Worm (Caenorhabditis elegans) whole organism, L4 larva: ENCODE measurements around the gene W05H9.2.

ENCODE experiments used
- F10B5.3 ChIP-seq: sonication (generic microtip); optimal IDR thresholded peaks from 2 replicates; lab custom pipeline; 2016; ENCODE audit warnings: mild to moderate bottlenecking, missing genetic modification characterization, missing compliant biosample characterization
- F37D6.2 ChIP-seq: sonication (generic microtip); optimal IDR thresholded peaks from 2 replicates; lab custom pipeline; 2016; ENCODE audit warnings: mild to moderate bottlenecking, missing genetic modification characterization, missing compliant biosample characterization
- R02D3.7 ChIP-seq: fragments of 150-350 bp; sonication (generic microtip); optimal IDR thresholded peaks from 3 replicates; lab custom pipeline; 2014; ENCODE audit warnings: missing biosample characterization, missing genetic modification characterization
- T26A8.4 ChIP-seq: fragments of 200-800 bp; sonication (Bioruptor generic); IDR thresholded peaks from 2 replicates; pipeline ENCODE4 v1.3.6; 2022; ENCODE audit warnings: missing genetic modification characterization, missing compliant biosample characterization
- Y48G9A.11 ChIP-seq: fragments of 200-800 bp; sonication (Bioruptor generic); IDR thresholded peaks from 2 replicates; pipeline ENCODE4 v1.3.6; 2022; ENCODE audit warnings: missing genetic modification reagents, missing genetic modification characterization, missing compliant biosample characterization
- aha-1 ChIP-seq: fragments of 150-350 bp; peaks from one replicate; lab custom pipeline; 2014; ENCODE audit warnings: missing biosample characterization, missing genetic modification characterization
- aly-2 ChIP-seq: sonication (generic microtip); optimal IDR thresholded peaks from 2 replicates; lab custom pipeline; 2018; ENCODE audit warnings: missing biosample characterization, missing genetic modification characterization
- ama-1 ChIP-seq: fragments of 150-350 bp; optimal IDR thresholded peaks from 2 replicates; lab custom pipeline; 2014; ENCODE audit warnings: inconsistent platforms, mixed read lengths
- ceh-32 ChIP-seq: sonication (generic microtip); optimal IDR thresholded peaks from 2 replicates; lab custom pipeline; 2016; ENCODE audit warnings: mild to moderate bottlenecking, missing genetic modification characterization, missing compliant biosample characterization; ENCODE audit not compliant: poor library complexity
- daf-16 ChIP-seq, 3 experiments: sonication (generic microtip); optimal IDR thresholded peaks; 2 replicates each; lab custom pipeline; 2016 to 2017; ENCODE audit warnings: missing genetic modification characterization in 3 of 3, missing genetic modification reagents in 3 of 3, mild to moderate bottlenecking in 2 of 3, missing compliant biosample characterization in 2 of 3, missing biosample characterization in 1 of 3, moderate library complexity in 1 of 3
- dmd-9 ChIP-seq: fragments of 200-800 bp; sonication (Bioruptor generic); IDR thresholded peaks from 2 replicates; pipeline ENCODE4 v1.3.6; 2022; ENCODE audit warnings: missing genetic modification reagents, missing genetic modification characterization, missing compliant biosample characterization
- dpl-1 ChIP-seq: fragments of 150-350 bp; optimal IDR thresholded peaks from 2 replicates; lab custom pipeline; 2014; ENCODE audit warnings: missing biosample characterization, missing genetic modification reagents, missing genetic modification characterization
- dve-1 ChIP-seq: sonication (generic microtip); optimal IDR thresholded peaks from 2 replicates; lab custom pipeline; 2017; ENCODE audit warnings: antibody characterized with exemption, mild to moderate bottlenecking, missing genetic modification characterization, missing compliant biosample characterization; ENCODE audit not compliant: insufficient read depth
- egl-27 ChIP-seq: sonication (generic microtip); optimal IDR thresholded peaks from 3 replicates; lab custom pipeline; 2017; ENCODE audit warnings: missing biosample characterization, missing genetic modification reagents, missing genetic modification characterization
- egl-43 ChIP-seq: fragments of 200-800 bp; sonication (Bioruptor generic); IDR thresholded peaks from 2 replicates; pipeline ENCODE4 v1.3.6; 2022; ENCODE audit warnings: missing genetic modification reagents, missing genetic modification characterization, missing compliant biosample characterization
- hif-1 ChIP-seq, 2 experiments: sonication (generic microtip); optimal IDR thresholded peaks; 2 replicates each; lab custom pipeline; 2016 to 2017; ENCODE audit warnings: missing compliant biosample characterization in 2 of 2, missing genetic modification characterization in 2 of 2, missing genetic modification reagents in 2 of 2, missing genotype in 2 of 2, mild to moderate bottlenecking in 1 of 2
- hlh-11 ChIP-seq: fragments of 200-800 bp; sonication (Bioruptor generic); optimal IDR thresholded peaks from 2 replicates; lab custom pipeline; 2018; ENCODE audit warnings: mild to moderate bottlenecking, missing genetic modification characterization, missing compliant biosample characterization
- hlh-30 ChIP-seq: sonication (generic microtip); optimal IDR thresholded peaks from 2 replicates; lab custom pipeline; 2017; ENCODE audit warnings: antibody characterized with exemption, mild to moderate bottlenecking, missing genetic modification characterization, missing compliant biosample characterization; ENCODE audit not compliant: insufficient read depth
- jun-1 ChIP-seq: fragments of 150-350 bp; optimal IDR thresholded peaks from 2 replicates; lab custom pipeline; 2014; ENCODE audit warnings: missing biosample characterization, missing genetic modification reagents, missing genetic modification characterization
- lim-7 ChIP-seq: fragments of 200-800 bp; sonication (Bioruptor generic); IDR thresholded peaks from 2 replicates; pipeline ENCODE4 v1.3.6; 2022; ENCODE audit warnings: missing genetic modification characterization, missing compliant biosample characterization
- lin-29 ChIP-seq: fragments of 200-800 bp; sonication (Bioruptor generic); IDR thresholded peaks from 2 replicates; pipeline ENCODE4 v1.3.6; 2022; ENCODE audit warnings: missing genetic modification reagents, missing genetic modification characterization, missing compliant biosample characterization
- lin-39 ChIP-seq: fragments of 150-350 bp; optimal IDR thresholded peaks from 2 replicates; lab custom pipeline; 2014; ENCODE audit warnings: missing biosample characterization, missing genetic modification reagents, missing genetic modification characterization
- lsy-2 ChIP-seq, 2 experiments: fragments of 150-350 bp in 1 of 2; sonication (generic microtip) in 1 of 2; optimal IDR thresholded peaks; 2 replicates each; lab custom pipeline; 2014 to 2017; ENCODE audit warnings: missing biosample characterization in 2 of 2, missing genetic modification characterization in 2 of 2
- mdl-1 ChIP-seq, 2 experiments: fragments of 150-350 bp in 1 of 2; sonication (generic microtip) in 1 of 2; optimal IDR thresholded peaks; 2 replicates each; lab custom pipeline; 2014 to 2017; ENCODE audit warnings: missing biosample characterization in 2 of 2, missing genetic modification characterization in 2 of 2
- mxl-3 ChIP-seq: fragments of 200-800 bp; sonication (Bioruptor generic); optimal IDR thresholded peaks from 2 replicates; lab custom pipeline; 2018; ENCODE audit warnings: mild to moderate bottlenecking, missing genetic modification characterization, missing compliant biosample characterization
- nhr-10 ChIP-seq: fragments of 150-350 bp; optimal IDR thresholded peaks from 2 replicates; lab custom pipeline; 2014; ENCODE audit warnings: missing biosample characterization, missing genetic modification characterization
- nhr-237 ChIP-seq: sonication (generic microtip); optimal IDR thresholded peaks from 2 replicates; lab custom pipeline; 2017; ENCODE audit warnings: missing biosample characterization, missing genetic modification characterization
- nhr-25 ChIP-seq: sonication (generic microtip); optimal IDR thresholded peaks from 2 replicates; lab custom pipeline; 2017; ENCODE audit warnings: missing genetic modification characterization, mild to moderate bottlenecking, missing compliant biosample characterization, antibody characterized with exemption, moderate library complexity, borderline replicate concordance; ENCODE audit not compliant: insufficient read depth
- nhr-28 ChIP-seq: fragments of 150-350 bp; optimal IDR thresholded peaks from 2 replicates; lab custom pipeline; 2014; ENCODE audit warnings: missing biosample characterization, missing genetic modification characterization
- nhr-48 ChIP-seq: sonication (generic microtip); optimal IDR thresholded peaks from 2 replicates; lab custom pipeline; 2016; ENCODE audit warnings: mild to moderate bottlenecking, missing genetic modification characterization, missing compliant biosample characterization
- nhr-6 ChIP-seq: fragments of 150-350 bp; optimal IDR thresholded peaks from 2 replicates; lab custom pipeline; 2014; ENCODE audit warnings: missing biosample characterization, missing genetic modification characterization
- nhr-76 ChIP-seq: fragments of 150-350 bp; optimal IDR thresholded peaks from 2 replicates; lab custom pipeline; 2014; ENCODE audit warnings: missing biosample characterization, missing genetic modification characterization
- nhr-77 ChIP-seq: fragments of 150-350 bp; optimal IDR thresholded peaks from 2 replicates; lab custom pipeline; 2014; ENCODE audit warnings: missing biosample characterization, missing genetic modification characterization
- pha-4 ChIP-seq, 2 experiments: fragments of 150-350 bp in 1 of 2; fragments of 200-800 bp in 1 of 2; sonication (Bioruptor generic) in 1 of 2; IDR thresholded peaks in 1 of 2; optimal IDR thresholded peaks in 1 of 2; 2 replicates each; pipeline versions ENCODE4 v1.3.6 to Lab custom; 2014 to 2022; ENCODE audit warnings: missing genetic modification characterization in 2 of 2, missing genetic modification reagents in 2 of 2, missing biosample characterization in 1 of 2, missing compliant biosample characterization in 1 of 2
- php-3 ChIP-seq: fragments of 200-800 bp; sonication (Bioruptor generic); IDR thresholded peaks from 2 replicates; pipeline ENCODE4 v1.3.6; 2022; ENCODE audit warnings: missing genetic modification reagents, missing genetic modification characterization, missing compliant biosample characterization
- pqm-1 ChIP-seq: sonication (generic microtip); optimal IDR thresholded peaks from 2 replicates; lab custom pipeline; 2017; ENCODE audit warnings: missing biosample characterization, missing genetic modification characterization
- rbr-2 ChIP-seq: sonication (generic microtip); optimal IDR thresholded peaks from 2 replicates; lab custom pipeline; 2016; ENCODE audit warnings: missing genotype, missing genetic modification characterization, missing compliant biosample characterization
- saeg-2 ChIP-seq: fragments of 200-800 bp; sonication (Bioruptor generic); IDR thresholded peaks from 2 replicates; pipeline ENCODE4 v1.3.6; 2022; ENCODE audit warnings: missing genetic modification reagents, missing genetic modification characterization, missing compliant biosample characterization
- set-16 ChIP-seq: fragments of 200-800 bp; sonication (Bioruptor generic); IDR thresholded peaks from 2 replicates; pipeline ENCODE4 v1.3.6; 2022; ENCODE audit warnings: missing genetic modification reagents, missing genetic modification characterization, missing compliant biosample characterization
- unc-130 ChIP-seq: sonication (generic microtip); optimal IDR thresholded peaks from 2 replicates; lab custom pipeline; 2016; ENCODE audit warnings: missing genetic modification reagents, missing genetic modification characterization, missing compliant biosample characterization
- unc-39 ChIP-seq: sonication (generic microtip); optimal IDR thresholded peaks from 2 replicates; lab custom pipeline; 2017; ENCODE audit warnings: missing biosample characterization, missing genetic modification characterization
- unc-62 ChIP-seq, 3 experiments: fragments of 150-350 bp in 1 of 3; sonication (generic microtip); optimal IDR thresholded peaks in 2 of 3; peaks in 1 of 3; 1 replicate in 1 of 3; 2 replicates in 2 of 3; lab custom pipeline; 2014 to 2017; ENCODE audit warnings: missing biosample characterization in 3 of 3, missing genetic modification characterization in 3 of 3, missing genetic modification reagents in 3 of 3, missing genotype in 1 of 3
- vab-7 ChIP-seq: fragments of 200-800 bp; sonication (Bioruptor generic); IDR thresholded peaks from 2 replicates; pipeline ENCODE4 v1.3.6; 2022; ENCODE audit warnings: missing genetic modification reagents, missing genetic modification characterization, missing compliant biosample characterization
- zip-2 ChIP-seq: fragments of 150-350 bp; optimal IDR thresholded peaks from 2 replicates; lab custom pipeline; 2014; ENCODE audit warnings: missing biosample characterization, missing genetic modification characterization
- ztf-11 ChIP-seq: fragments of 150-350 bp; optimal IDR thresholded peaks from 2 replicates; lab custom pipeline; 2014; ENCODE audit warnings: missing biosample characterization, missing genetic modification characterization

W05H9.2 gene

DNA sequence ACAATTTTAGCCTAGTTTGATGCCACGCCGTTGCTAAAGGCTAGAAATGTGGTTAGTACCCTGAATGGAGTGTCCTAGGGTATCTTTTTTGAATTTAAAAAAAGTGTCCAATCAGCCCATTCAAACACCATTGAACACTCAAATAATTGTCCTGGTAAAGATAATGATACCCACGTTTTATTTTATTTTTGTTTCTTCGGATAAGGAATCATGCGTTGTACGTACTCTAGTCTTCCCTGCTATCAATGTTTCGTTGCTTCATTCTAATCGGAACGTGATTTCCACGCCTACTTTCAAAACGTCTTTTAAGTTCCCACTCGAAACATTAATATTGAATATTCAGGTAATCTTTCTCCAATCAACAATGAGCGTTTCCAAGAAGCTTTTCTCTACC is 26.2 kb upstream of the W05H9.2 start, which contains the start of gene got-2.2:
TSS of gene got-2.2 (plus strand) at position 344 of the 394 bp plus-strand sequence.
- no peak for TF ChIP-seq pha-4 (GFP tag; IDR thresholded peaks at IDR 0.05; lab: Robert Waterston, UW)
- TF ChIP-seq pha-4 (tag; optimal IDR thresholded peaks at IDR 0.05; lab: Kevin White, UChicago) = no peak
- TF ChIP-seq jun-1 = no peak
- peak; percentile 13 for TF ChIP-seq hlh-11
- no peak for TF ChIP-seq mxl-3
- TF ChIP-seq nhr-25 = no peak
- TF ChIP-seq mdl-1 (tag; optimal IDR thresholded peaks at IDR 0.05; lab: Kevin White, UChicago) = peak in 1 of 2 experiments; percentile 44
- TF ChIP-seq rbr-2 (tag; lab: Kevin White, UChicago) = no peak
- TF ChIP-seq F37D6.2 = no peak
- no peak for TF ChIP-seq aly-2
- TF ChIP-seq dmd-9 (GFP tag; lab: Robert Waterston, UW) = no peak
- peak; percentile 24 for TF ChIP-seq nhr-10 (tag; lab: Kevin White, UChicago)
- no peak for TF ChIP-seq vab-7 (GFP tag; lab: Robert Waterston, UW)
- no peak for TF ChIP-seq set-16
- TF ChIP-seq dve-1 = peak; percentile 63
- no peak for TF ChIP-seq daf-16 (GFP tag; optimal IDR thresholded peaks at IDR 0.05; lab: Kevin White, UChicago)
- peak; percentile 54 for TF ChIP-seq daf-16 (tag; optimal IDR thresholded peaks at IDR 0.05; lab: Kevin White, UChicago)
- TF ChIP-seq nhr-28 (tag; lab: Kevin White, UChicago) = peak; percentile 66
- peak; percentile 65 for TF ChIP-seq aha-1 (tag; lab: Kevin White, UChicago)
- TF ChIP-seq hif-1 (tag; optimal IDR thresholded peaks at IDR 0.05; lab: Kevin White, UChicago) = no peak
- peak; percentile 21 for TF ChIP-seq nhr-77 (tag; lab: Kevin White, UChicago)
- TF ChIP-seq ama-1 (lab: Kevin White, UChicago) = no peak
- peak; percentile 42 for TF ChIP-seq hlh-30 (tag; lab: Kevin White, UChicago)
- TF ChIP-seq, all 104 proteins: peak for 9

DNA sequence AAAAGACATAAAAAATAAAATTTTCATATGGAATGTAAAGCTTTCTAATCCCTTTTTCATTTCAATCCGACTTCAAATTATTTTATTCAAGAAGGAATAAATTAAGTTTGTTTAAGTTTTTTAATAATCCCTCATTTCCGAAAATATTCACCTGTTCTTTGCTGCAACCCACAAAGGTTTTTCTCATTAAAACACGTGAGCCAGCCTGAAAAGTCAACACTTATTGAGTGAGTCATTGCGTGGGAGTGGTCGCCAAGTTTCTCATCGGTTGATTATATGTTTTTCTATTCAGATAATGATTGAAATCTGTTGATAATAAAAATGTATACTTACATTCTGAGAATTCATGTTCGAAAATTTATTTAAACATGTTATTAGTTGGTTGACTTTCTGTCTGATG is 21.3 kb upstream of the W05H9.2 start:
- TF ChIP-seq daf-16 (GFP tag; optimal IDR thresholded peaks at IDR 0.05; lab: Kevin White, UChicago) (no peak), daf-16 (tag; optimal IDR thresholded peaks at IDR 0.05; lab: Kevin White, UChicago) (peak; percentile 2), lin-29 (GFP tag; lab: Robert Waterston, UW) (no peak), unc-62 (GFP tag; optimal IDR thresholded peaks at IDR 0.05 in 1 of 2; lab: Kevin White, UChicago) (no peak), unc-62 (tag; optimal IDR thresholded peaks at IDR 0.05; lab: Kevin White, UChicago) (no peak), pqm-1 (tag; lab: Kevin White, UChicago) (no peak), hlh-30 (tag; lab: Kevin White, UChicago) (no peak), hif-1 (tag; optimal IDR thresholded peaks at IDR 0.05; lab: Kevin White, UChicago) (no peak), nhr-6 (tag; lab: Kevin White, UChicago) (peak; percentile 13), ama-1 (lab: Kevin White, UChicago) (no peak), unc-39 (no peak), egl-27 (tag; lab: Kevin White, UChicago) (no peak), aly-2 (no peak), mxl-3 (no peak), T26A8.4 (GFP tag; lab: Robert Waterston, UW) (no peak), zip-2 (tag; lab: Kevin White, UChicago) (no peak), F10B5.3 (tag; lab: Kevin White, UChicago) (no peak), dpl-1 (GFP tag; lab: Kevin White, UChicago) (no peak), nhr-10 (tag; lab: Kevin White, UChicago) (no peak), lim-7 (GFP tag; lab: Robert Waterston, UW) (no peak), lsy-2 (tag; optimal IDR thresholded peaks at IDR 0.05; lab: Kevin White, UChicago) (peak in 1 of 2 experiments; percentile 12), aha-1 (tag; lab: Kevin White, UChicago) (peak; percentile 73), nhr-76 (tag; lab: Kevin White, UChicago) (no peak), dve-1 (peak; percentile 41)

DNA sequence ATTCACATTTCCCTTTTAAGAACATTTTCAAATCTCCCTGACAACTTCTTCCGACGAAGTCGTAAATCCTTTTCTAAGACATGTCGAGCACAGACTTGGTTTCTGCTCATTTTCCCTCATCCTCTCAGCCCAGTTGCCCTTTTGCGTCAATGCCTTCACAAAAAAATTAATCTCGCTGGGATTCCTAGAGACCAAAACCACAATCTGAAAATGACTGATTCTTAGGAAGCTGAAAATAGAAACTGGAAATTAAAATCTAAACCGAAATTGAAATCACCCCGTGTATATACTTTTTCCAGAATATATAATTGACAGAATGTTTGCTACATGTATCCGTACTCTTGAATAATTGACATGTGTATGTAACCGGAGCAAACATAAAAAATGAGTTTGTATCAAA is 19.8 kb upstream of the W05H9.2 start:
- no peak for TF ChIP-seq nhr-77 (tag; lab: Kevin White, UChicago)
- no peak for TF ChIP-seq lin-39 (tag; lab: Kevin White, UChicago)
- no peak for TF ChIP-seq nhr-48 (tag; lab: Kevin White, UChicago)
- no peak for TF ChIP-seq unc-39
- no peak for TF ChIP-seq R02D3.7 (tag; lab: Kevin White, UChicago)
- no peak for TF ChIP-seq ztf-11 (tag; lab: Kevin White, UChicago)
- no peak for TF ChIP-seq egl-43 (GFP tag; lab: Robert Waterston, UW)
- no peak for TF ChIP-seq php-3
- TF ChIP-seq jun-1 = no peak
- no peak for TF ChIP-seq nhr-237 (tag; lab: Kevin White, UChicago)
- TF ChIP-seq vab-7 (GFP tag; lab: Robert Waterston, UW) = no peak
- TF ChIP-seq ceh-32 (tag; lab: Kevin White, UChicago) = no peak
- no peak for TF ChIP-seq saeg-2
- no peak for TF ChIP-seq unc-130
- no peak for TF ChIP-seq Y48G9A.11 (GFP tag; lab: Robert Waterston, UW)
